Worm (Caenorhabditis elegans): Measurements from ENCODE around the gene spe-18.

spe-18 gene

DNA sequence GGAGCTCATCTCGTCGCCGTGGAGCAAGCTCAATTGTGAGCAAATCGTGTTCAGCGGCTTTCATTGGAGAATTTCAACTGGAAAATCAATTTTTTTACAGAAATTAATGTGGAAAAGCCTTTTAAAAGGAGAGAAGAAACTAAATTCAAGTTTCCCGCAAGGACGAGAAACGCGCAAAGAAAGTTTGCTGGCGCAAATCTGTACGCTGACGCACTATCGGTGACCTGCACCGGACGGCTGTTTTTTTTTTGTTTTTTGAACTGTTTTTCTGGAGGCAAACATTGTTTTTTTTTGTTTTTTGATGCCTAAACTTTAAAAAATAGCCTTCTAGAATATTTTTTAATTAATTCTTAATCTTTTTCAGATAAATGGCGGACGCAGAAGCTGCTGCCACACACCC, 3.8 kb upstream of the spe-18 start, which contains the start of the genes hpr-17 and F32A11.1 (continued):
- TF ChIP-seq nhr-120 (GFP tag; IDR thresholded peaks at IDR 0.05) (no peak), ceh-79 (tag; optimal IDR thresholded peaks at IDR 0.05) (no peak), hsf-1 (GFP tag; IDR thresholded peaks at IDR 0.05) (0 out of 2 replicates have a peak, but pooled peaks have one; percentile 40), chd-7 (tag; optimal IDR thresholded peaks at IDR 0.05) (no peak), him-1 (tag; optimal IDR thresholded peaks at IDR 0.05) (no peak), ccch-3 (GFP tag; optimal IDR thresholded peaks at IDR 0.05) (no peak), F49E8.2 (tag; optimal IDR thresholded peaks at IDR 0.05; ENCODE audit: insufficient read depth) (no peak), F52B5.7 (tag; optimal IDR thresholded peaks at IDR 0.05) (no peak), lir-1 (GFP tag; conservative IDR thresholded peaks at IDR 0.05) (peak; percentile 31; the same call in 1 of the 2 replicates), ZK185.1 (tag; optimal IDR thresholded peaks at IDR 0.05; ENCODE audit: poor library complexity, severe bottlenecking) (peak; percentile 81), hmg-1.2 (GFP tag; IDR thresholded peaks at IDR 0.05) (peak; percentile 57), nfyb-1 (GFP tag; IDR thresholded peaks at IDR 0.05) (peak; percentile 88), attf-5 (GFP tag; optimal IDR thresholded peaks at IDR 0.05) (peak; percentile 39), egl-44 (GFP tag; IDR thresholded peaks at IDR 0.05) (peak; percentile 46; the same call in 1 of the 2 replicates), C06A6.2 (GFP tag; conservative IDR thresholded peaks at IDR 0.05) (peak; percentile 36; the same call in 1 of the 2 replicates), ceh-40 (GFP tag; IDR thresholded peaks at IDR 0.05) (no peak), ztf-3 (GFP tag; optimal IDR thresholded peaks at IDR 0.05) (no peak), T07F8.4 (tag; optimal IDR thresholded peaks at IDR 0.05) (no peak), egrh-3 (GFP tag; IDR thresholded peaks at IDR 0.05) (no peak), B0261.1 (tag; optimal IDR thresholded peaks at IDR 0.05) (no peak), Y56A3A.18 (GFP tag; IDR thresholded peaks at IDR 0.05) (no peak), zim-3 (tag; optimal IDR thresholded peaks at IDR 0.05) (no peak), dpff-1 (tag; optimal IDR thresholded peaks at IDR 0.05) (no peak), tbx-9 (tag; optimal IDR thresholded peaks at IDR 0.05; ENCODE audit: borderline replicate concordance) (no peak), nhr-27 (tag; optimal IDR thresholded peaks at IDR 0.05) (no peak), sptf-2 (GFP tag; optimal IDR thresholded peaks at IDR 0.05) (no peak), madf-10 (tag; optimal IDR thresholded peaks at IDR 0.05) (no peak), F55B11.4 (tag; optimal IDR thresholded peaks at IDR 0.05; ENCODE audit: borderline replicate concordance, insufficient read depth) (no peak), pbrm-1 (GFP tag; IDR thresholded peaks at IDR 0.05) (peak; percentile 84), atf-7 (tag; optimal IDR thresholded peaks at IDR 0.05) (peak; percentile 7), madf-8 (GFP tag; conservative IDR thresholded peaks at IDR 0.05) (peak; percentile 37; the same call in 1 of the 2 replicates), bed-1 (GFP tag; IDR thresholded peaks at IDR 0.05) (no peak), F39B2.1 (GFP tag; IDR thresholded peaks at IDR 0.05) (no peak), attf-3 (GFP tag; conservative IDR thresholded peaks at IDR 0.05) (peak; percentile 70), die-1 (tag; optimal IDR thresholded peaks at IDR 0.05) (no peak), F57C9.4 (tag; optimal IDR thresholded peaks at IDR 0.05) (no peak), ekl-4 (GFP tag; IDR thresholded peaks at IDR 0.05) (peak; percentile 64; the same call in 1 of the 2 replicates), ztf-28 (GFP tag; IDR thresholded peaks at IDR 0.05) (no peak), bed-2 (GFP tag; IDR thresholded peaks at IDR 0.05) (no peak), Y95B8A.8 (GFP tag; IDR thresholded peaks at IDR 0.05) (no peak), madf-6 (GFP tag; IDR thresholded peaks at IDR 0.05) (peak; percentile 77), lsl-1 (GFP tag; optimal IDR thresholded peaks at IDR 0.05) (peak; percentile 64), ama-1 (optimal IDR thresholded peaks at IDR 0.05) (no peak), ama-1 (GFP tag; optimal IDR thresholded peaks at IDR 0.05) (no peak), nfya-2 (GFP tag; IDR thresholded peaks at IDR 0.05) (no peak), F37B4.10 (GFP tag; IDR thresholded peaks at IDR 0.05) (no peak), mcd-1 (GFP tag; IDR thresholded peaks at IDR 0.05) (peak; percentile 93), repo-1 (tag; optimal IDR thresholded peaks at IDR 0.05) (peak; percentile 73), snpc-3.4 (tag; optimal IDR thresholded peaks at IDR 0.05) (no peak), attf-6 (GFP tag; IDR thresholded peaks at IDR 0.05) (no peak)
